Worm (Caenorhabditis elegans) whole organism, young adult: ENCODE data around the gene F55C9.11.

Source experiments
- let-526 ChIP-seq: fragments of 200-800 bp; sonication (Bioruptor generic); IDR thresholded peaks from 2 replicates; pipeline ENCODE4 v1.3.6; 2022; ENCODE audit warnings: missing genetic modification reagents, missing genetic modification characterization, missing compliant biosample characterization
- madf-6 ChIP-seq: fragments of 200-800 bp; sonication (Bioruptor generic); IDR thresholded peaks from 2 replicates; pipeline ENCODE4 v1.3.6; 2022; ENCODE audit warnings: missing genetic modification reagents, missing genetic modification characterization, missing compliant biosample characterization

DNA sequence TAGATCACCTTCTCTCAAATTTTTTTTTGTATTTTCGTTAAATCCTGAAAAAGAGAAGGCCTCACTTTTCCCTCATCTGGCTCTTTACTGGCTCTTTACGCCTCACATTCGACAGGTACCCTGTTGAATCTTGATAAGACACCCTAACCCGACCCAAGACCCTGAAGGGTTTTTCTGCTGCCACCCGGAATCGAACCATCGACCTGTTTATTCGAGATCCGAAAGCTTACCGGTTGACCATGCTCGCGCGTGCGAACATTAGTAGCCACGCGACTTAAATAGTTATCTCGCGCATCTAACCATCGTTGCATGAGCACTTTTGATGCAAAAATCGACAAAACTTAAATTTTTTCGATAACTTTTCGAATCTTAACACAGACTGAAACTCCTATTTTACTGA lies 45.7 kb upstream of the F55C9.11 start:
- TF ChIP-seq madf-6 (GFP tag; lab: Robert Waterston, UW): no peak
- TF ChIP-seq let-526: no peak
